Worm (Caenorhabditis elegans) whole organism, late embryonic: ENCODE measurements around the gene T23F4.2.

Experiments used
- C38D4.7 ChIP-seq: fragments of 200-800 bp; sonication (Bioruptor generic); optimal IDR thresholded peaks from 2 replicates; lab custom pipeline; 2018; ENCODE audit warnings: mild to moderate bottlenecking, missing genetic modification characterization, moderate library complexity, missing compliant biosample characterization
- F13H6.1 ChIP-seq: sonication (generic microtip); optimal IDR thresholded peaks from 2 replicates; lab custom pipeline; 2016; ENCODE audit warnings: missing genetic modification characterization, missing compliant biosample characterization
- K09A11.1 ChIP-seq: sonication (generic microtip); optimal IDR thresholded peaks from 2 replicates; lab custom pipeline; 2017; ENCODE audit warnings: antibody characterized with exemption, mild to moderate bottlenecking, missing genetic modification characterization, missing compliant biosample characterization; ENCODE audit not compliant: insufficient read depth
- T23F11.4 ChIP-seq: fragments of 200-800 bp; sonication (Bioruptor generic); optimal IDR thresholded peaks from 2 replicates; lab custom pipeline; 2018; ENCODE audit warnings: mild to moderate bottlenecking, missing genetic modification characterization, missing compliant biosample characterization
- Y22D7AL.16 ChIP-seq: sonication (generic microtip); optimal IDR thresholded peaks from 2 replicates; lab custom pipeline; 2016; ENCODE audit warnings: missing genetic modification characterization, missing compliant biosample characterization
- ceh-14 ChIP-seq: sonication (generic microtip); optimal IDR thresholded peaks from 2 replicates; lab custom pipeline; 2016; ENCODE audit warnings: missing genotype, missing genetic modification characterization, missing compliant biosample characterization
- ceh-18 ChIP-seq: sonication (generic microtip); optimal IDR thresholded peaks from 2 replicates; lab custom pipeline; 2016; ENCODE audit warnings: missing genetic modification characterization, missing compliant biosample characterization
- ceh-2 ChIP-seq: sonication (generic microtip); optimal IDR thresholded peaks from 2 replicates; lab custom pipeline; 2016; ENCODE audit warnings: missing genotype, missing genetic modification characterization, missing compliant biosample characterization
- ceh-30 ChIP-seq: fragments of 150-350 bp; optimal IDR thresholded peaks from 2 replicates; lab custom pipeline; 2014; ENCODE audit warnings: missing biosample characterization, missing genetic modification characterization
- ceh-48 ChIP-seq: sonication (generic microtip); optimal IDR thresholded peaks from 2 replicates; lab custom pipeline; 2016; ENCODE audit warnings: missing genetic modification characterization, inconsistent platforms, missing compliant biosample characterization
- dve-1 ChIP-seq: sonication (generic microtip); optimal IDR thresholded peaks from 2 replicates; lab custom pipeline; 2017; ENCODE audit warnings: antibody characterized with exemption, mild to moderate bottlenecking, missing genetic modification characterization, missing compliant biosample characterization
- elt-4 ChIP-seq: sonication (generic microtip); optimal IDR thresholded peaks from 2 replicates; lab custom pipeline; 2016; ENCODE audit warnings: missing genetic modification characterization, missing compliant biosample characterization
- gmeb-2 ChIP-seq: sonication (generic microtip); optimal IDR thresholded peaks from 2 replicates; lab custom pipeline; 2016; ENCODE audit warnings: missing genetic modification characterization, inconsistent platforms, missing compliant biosample characterization
- hlh-30 ChIP-seq: sonication (generic microtip); optimal IDR thresholded peaks from 2 replicates; lab custom pipeline; 2017; ENCODE audit warnings: antibody characterized with exemption, missing genetic modification characterization, missing compliant biosample characterization; ENCODE audit not compliant: insufficient read depth
- hlh-8 ChIP-seq: sonication (generic microtip); optimal IDR thresholded peaks from 2 replicates; lab custom pipeline; 2016; ENCODE audit warnings: missing genotype, missing genetic modification characterization, missing compliant biosample characterization
- lin-11 ChIP-seq: fragments of 200-800 bp; sonication (Bioruptor generic); optimal IDR thresholded peaks from 2 replicates; lab custom pipeline; 2018; ENCODE audit warnings: mild to moderate bottlenecking, missing genetic modification characterization, missing compliant biosample characterization
- mec-3 ChIP-seq: sonication (generic microtip); optimal IDR thresholded peaks from 2 replicates; lab custom pipeline; 2016; ENCODE audit warnings: borderline replicate concordance, missing genetic modification characterization, missing compliant biosample characterization
- nfya-1 ChIP-seq: sonication (generic microtip); optimal IDR thresholded peaks from 2 replicates; lab custom pipeline; 2017; ENCODE audit warnings: missing genetic modification characterization, mild to moderate bottlenecking, missing compliant biosample characterization, antibody characterized with exemption, moderate library complexity
- nhr-11 ChIP-seq: fragments of 150-350 bp; optimal IDR thresholded peaks from 2 replicates; lab custom pipeline; 2014; ENCODE audit warnings: missing biosample characterization, missing genetic modification characterization
- pax-1 ChIP-seq: fragments of 150-350 bp; optimal IDR thresholded peaks from 2 replicates; lab custom pipeline; 2014; ENCODE audit warnings: missing biosample characterization, missing genetic modification characterization
- pros-1 ChIP-seq: fragments of 150-350 bp; optimal IDR thresholded peaks from 2 replicates; lab custom pipeline; 2014; ENCODE audit warnings: missing biosample characterization, missing genetic modification reagents, missing genetic modification characterization
- ref-2 ChIP-seq: sonication (generic microtip); optimal IDR thresholded peaks from 2 replicates; lab custom pipeline; 2016; ENCODE audit warnings: missing genetic modification characterization, missing compliant biosample characterization
- rnt-1 ChIP-seq: sonication (generic microtip); optimal IDR thresholded peaks from 2 replicates; lab custom pipeline; 2016; ENCODE audit warnings: missing genetic modification characterization, missing compliant biosample characterization
- sox-2 ChIP-seq: fragments of 200-800 bp; sonication (Bioruptor generic); IDR thresholded peaks from 2 replicates; pipeline ENCODE4 v1.3.6; 2022; ENCODE audit warnings: missing genetic modification reagents, missing genetic modification characterization, missing compliant biosample characterization
- ttx-3 ChIP-seq: sonication (generic microtip); optimal IDR thresholded peaks from 2 replicates; lab custom pipeline; 2016; ENCODE audit warnings: missing genetic modification reagents, missing genetic modification characterization, missing compliant biosample characterization
- unc-3 ChIP-seq, 2 experiments: fragments of 200-800 bp in 1 of 2; sonication (Bioruptor generic) in 1 of 2; sonication (generic microtip) in 1 of 2; conservative IDR thresholded peaks in 1 of 2; optimal IDR thresholded peaks in 1 of 2; 2 replicates each; pipeline versions ENCODE4 v1.3.6 to Lab custom; 2016 to 2022; ENCODE audit warnings: missing compliant biosample characterization in 2 of 2, missing genetic modification characterization in 2 of 2, missing genetic modification reagents in 1 of 2
- unc-86 ChIP-seq: sonication (generic microtip); optimal IDR thresholded peaks from 2 replicates; lab custom pipeline; 2016; ENCODE audit warnings: missing genetic modification characterization, missing compliant biosample characterization
- ztf-16 ChIP-seq: sonication (generic microtip); optimal IDR thresholded peaks from 2 replicates; lab custom pipeline; 2017; ENCODE audit warnings: missing genetic modification characterization, missing compliant biosample characterization

T23F4.2 gene

ce11 chrII:1203523-1203922, 40.1 kb downstream of the T23F4.2 start:
- no peak for TF ChIP-seq pros-1
- TF ChIP-seq C38D4.7 (GFP tag; lab: Kevin White, UChicago), result no peak
- no peak for TF ChIP-seq ceh-18
- no peak for TF ChIP-seq nfya-1 (tag; lab: Kevin White, UChicago)
- TF ChIP-seq hlh-8 (tag; lab: Kevin White, UChicago), result no peak
- no peak for TF ChIP-seq T23F11.4 (GFP tag; lab: Kevin White, UChicago)
- TF ChIP-seq ceh-2, result no peak
- TF ChIP-seq hlh-30 (tag; lab: Kevin White, UChicago), result no peak
- no peak for TF ChIP-seq mec-3 (tag; lab: Kevin White, UChicago)
- TF ChIP-seq unc-86 (tag; lab: Kevin White, UChicago), result no peak
- TF ChIP-seq Y22D7AL.16 (tag; lab: Kevin White, UChicago), result no peak
- TF ChIP-seq ceh-48 (tag; lab: Kevin White, UChicago), result no peak
- TF ChIP-seq ref-2 (tag; lab: Kevin White, UChicago), result no peak
- TF ChIP-seq ceh-14 (tag; lab: Kevin White, UChicago), result no peak
- no peak for TF ChIP-seq nhr-11 (tag; lab: Kevin White, UChicago)
- TF ChIP-seq ztf-16 (tag; lab: Kevin White, UChicago), result no peak
- no peak for TF ChIP-seq sox-2 (GFP tag; lab: Robert Waterston, UW)

- TF ChIP-seq K09A11.1 (no peak), rnt-1 (tag; lab: Kevin White, UChicago) (no peak), elt-4 (tag; lab: Kevin White, UChicago) (no peak), ceh-2 (no peak), F13H6.1 (no peak), mec-3 (tag; lab: Kevin White, UChicago) (no peak), gmeb-2 (tag; lab: Kevin White, UChicago) (no peak), sox-2 (GFP tag; lab: Robert Waterston, UW) (no peak), lin-11 (tag; lab: Kevin White, UChicago) (no peak), pros-1 (no peak), pax-1 (no peak), ttx-3 (no peak), hlh-8 (tag; lab: Kevin White, UChicago) (no peak), unc-3 (GFP tag; conservative IDR thresholded peaks at IDR 0.05; lab: Robert Waterston, UW) (no peak), unc-3 (tag; optimal IDR thresholded peaks at IDR 0.05; lab: Kevin White, UChicago) (no peak), C38D4.7 (GFP tag; lab: Kevin White, UChicago) (no peak), ref-2 (tag; lab: Kevin White, UChicago) (no peak), ceh-18 (no peak), ceh-30 (tag; lab: Kevin White, UChicago) (no peak), dve-1 (tag; lab: Kevin White, UChicago) (no peak)
Measured at ce11 chrII:1214627-1215026, 51.3 kb downstream of the T23F4.2 start.
